Worm (Caenorhabditis elegans) whole organism, late embryonic: ENCODE measurements around the gene W06G6.11.

Experiments used
- C08G9.2 ChIP-seq: sonication (generic microtip); optimal IDR thresholded peaks from 2 replicates; lab custom pipeline; 2016; ENCODE audit warnings: mild to moderate bottlenecking, missing genetic modification characterization, moderate library complexity, missing compliant biosample characterization
- ama-1 ChIP-seq: fragments of 150-350 bp; optimal IDR thresholded peaks from 2 replicates; lab custom pipeline; 2014
- nhr-11 ChIP-seq: fragments of 150-350 bp; optimal IDR thresholded peaks from 2 replicates; lab custom pipeline; 2014; ENCODE audit warnings: missing biosample characterization, missing genetic modification characterization
- pag-3 ChIP-seq: sonication (generic microtip); optimal IDR thresholded peaks from 2 replicates; lab custom pipeline; 2016; ENCODE audit warnings: missing compliant biosample characterization, missing genetic modification characterization, borderline replicate concordance
- pha-4 ChIP-seq: fragments of 150-350 bp; optimal IDR thresholded peaks from 2 replicates; lab custom pipeline; 2018; ENCODE audit warnings: missing biosample characterization, missing genetic modification reagents, missing genetic modification characterization
- sdc-2 ChIP-seq: sonication (generic microtip); optimal IDR thresholded peaks from 2 replicates; lab custom pipeline; 2016; ENCODE audit warnings: missing genotype, missing genetic modification characterization, missing compliant biosample characterization
- tbx-7 ChIP-seq: sonication (generic microtip); optimal IDR thresholded peaks from 2 replicates; lab custom pipeline; 2016; ENCODE audit warnings: missing genotype, missing genetic modification characterization, missing compliant biosample characterization
- ttx-3 ChIP-seq: sonication (generic microtip); optimal IDR thresholded peaks from 2 replicates; lab custom pipeline; 2016; ENCODE audit warnings: missing genetic modification reagents, missing genetic modification characterization, missing compliant biosample characterization
- unc-55 ChIP-seq: sonication (generic microtip); optimal IDR thresholded peaks from 2 replicates; lab custom pipeline; 2017; ENCODE audit warnings: missing biosample characterization, missing genetic modification reagents, missing genetic modification characterization

DNA sequence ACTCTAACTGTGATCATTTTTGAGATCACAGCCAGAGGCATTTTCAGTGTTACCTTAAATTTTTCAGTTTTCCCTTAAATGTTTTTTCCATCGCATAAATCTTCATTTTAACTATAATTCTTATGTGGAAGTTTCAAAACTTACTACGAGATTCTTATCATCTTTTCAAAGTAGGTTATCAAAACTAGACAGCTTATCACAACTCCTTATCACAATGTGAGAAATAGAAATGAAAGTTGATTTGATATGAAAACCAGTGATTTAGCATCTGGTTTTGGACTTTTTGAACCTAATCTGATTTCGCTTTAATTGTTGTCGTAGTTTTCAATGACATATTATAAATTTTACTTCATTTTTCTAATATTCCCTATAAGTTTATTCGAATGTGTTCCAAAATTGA is 13.2 kb downstream of the W06G6.11 start, which contains the start of gene mltn-11:
- TF ChIP-seq ama-1 (lab: Kevin White, UChicago), result no peak
- no peak for TF ChIP-seq tbx-7 (tag; lab: Kevin White, UChicago)
- TF ChIP-seq sdc-2, result no peak
- no peak for TF ChIP-seq ttx-3
- TF ChIP-seq C08G9.2, result no peak
- TF ChIP-seq nhr-11, result no peak
- TF ChIP-seq pag-3 (tag; lab: Kevin White, UChicago), result no peak
- no peak for TF ChIP-seq pha-4 (tag; lab: Kevin White, UChicago)
- no peak for TF ChIP-seq unc-55 (GFP tag; lab: Kevin White, UChicago)
